Worm (Caenorhabditis elegans) whole organism, L1 larva: ENCODE data around the gene F23H12.10.
A peak's percentile ranks its signal among the peaks of the same experiment; 100 is the strongest.

Experiments used
- C16A3.4 ChIP-seq: fragments of 150-350 bp; optimal IDR thresholded peaks from 2 replicates; lab custom pipeline; 2014; ENCODE audit warnings: missing biosample characterization, missing genetic modification characterization
- C34B4.2 ChIP-seq: sonication (generic microtip); optimal IDR thresholded peaks from 2 replicates; lab custom pipeline; 2017; ENCODE audit warnings: mild to moderate bottlenecking, missing genetic modification characterization, missing compliant biosample characterization
- F16B12.6 ChIP-seq: fragments of 150-350 bp; optimal IDR thresholded peaks from 2 replicates; lab custom pipeline; 2014; ENCODE audit warnings: missing biosample characterization, missing genetic modification characterization
- Y116A8C.19 ChIP-seq: sonication (generic microtip); optimal IDR thresholded peaks from 2 replicates; lab custom pipeline; 2016; ENCODE audit warnings: missing compliant biosample characterization, missing genetic modification characterization, borderline replicate concordance
- aha-1 ChIP-seq: fragments of 150-350 bp; optimal IDR thresholded peaks from 2 replicates; lab custom pipeline; 2014; ENCODE audit warnings: missing biosample characterization, missing genetic modification characterization
- ama-1 ChIP-seq: fragments of 150-350 bp; optimal IDR thresholded peaks from 2 replicates; lab custom pipeline; 2014
- blmp-1 ChIP-seq: fragments of 150-350 bp; optimal IDR thresholded peaks from 2 replicates; lab custom pipeline; 2014; ENCODE audit warnings: missing biosample characterization, missing genetic modification characterization
- ceh-8 ChIP-seq: fragments of 200-800 bp; sonication (Bioruptor generic); optimal IDR thresholded peaks from 2 replicates; lab custom pipeline; 2018; ENCODE audit warnings: mild to moderate bottlenecking, missing genetic modification characterization, moderate library complexity, missing compliant biosample characterization
- ceh-82 ChIP-seq, 3 experiments: fragments of 150-350 bp in 1 of 3; sonication (generic microtip) in 2 of 3; optimal IDR thresholded peaks; 2 replicates each; lab custom pipeline; 2014 to 2017; ENCODE audit warnings: missing biosample characterization in 3 of 3, missing genetic modification characterization in 3 of 3
- ceh-88 ChIP-seq: fragments of 200-800 bp; sonication (Bioruptor generic); IDR thresholded peaks from 2 replicates; pipeline ENCODE4 v1.3.6; 2022; ENCODE audit warnings: missing genetic modification characterization, missing compliant biosample characterization
- ces-1 ChIP-seq: fragments of 150-350 bp; optimal IDR thresholded peaks from 2 replicates; lab custom pipeline; 2014; ENCODE audit warnings: missing biosample characterization, missing genetic modification reagents, missing genetic modification characterization
- dpl-1 ChIP-seq, 3 experiments: fragments of 150-350 bp in 2 of 3; sonication (generic microtip) in 1 of 3; optimal IDR thresholded peaks; 2 replicates each; lab custom pipeline; 2014 to 2017; ENCODE audit warnings: missing biosample characterization in 3 of 3, missing genetic modification characterization in 3 of 3, missing genetic modification reagents in 3 of 3
- dsc-1 ChIP-seq: sonication (generic microtip); optimal IDR thresholded peaks from 2 replicates; lab custom pipeline; 2016; ENCODE audit warnings: mild to moderate bottlenecking, missing genetic modification characterization, missing compliant biosample characterization
- efl-1 ChIP-seq, 4 experiments: fragments of 150-350 bp; optimal IDR thresholded peaks in 3 of 4; peaks in 1 of 4; 1 replicate in 1 of 4; 2 replicates in 3 of 4; lab custom pipeline; 2014; ENCODE audit warnings: missing biosample characterization in 2 of 4, missing genetic modification characterization in 2 of 4, missing genetic modification reagents in 2 of 4
- egl-13 ChIP-seq: sonication (generic microtip); optimal IDR thresholded peaks from 2 replicates; lab custom pipeline; 2016; ENCODE audit warnings: missing genotype, missing genetic modification reagents, missing genetic modification characterization, missing compliant biosample characterization
- elt-2 ChIP-seq: sonication (generic microtip); optimal IDR thresholded peaks from 2 replicates; lab custom pipeline; 2016; ENCODE audit warnings: missing genetic modification characterization, mild to moderate bottlenecking, inconsistent platforms, missing compliant biosample characterization, missing genetic modification reagents
- elt-3 ChIP-seq, 6 experiments: fragments of 150-350 bp in 1 of 6; sonication (generic microtip); optimal IDR thresholded peaks; 2 replicates each; lab custom pipeline; 2017 to 2018; ENCODE audit warnings: missing biosample characterization in 6 of 6, missing genetic modification characterization in 6 of 6, inconsistent platforms in 1 of 6
- fkh-10 ChIP-seq: sonication (generic microtip); optimal IDR thresholded peaks from 2 replicates; lab custom pipeline; 2017; ENCODE audit warnings: missing biosample characterization, missing genetic modification reagents, missing genetic modification characterization
- fkh-8 ChIP-seq: sonication (generic microtip); optimal IDR thresholded peaks from 2 replicates; lab custom pipeline; 2016; ENCODE audit warnings: mild to moderate bottlenecking, missing genetic modification characterization, missing compliant biosample characterization
- hlh-17 ChIP-seq: fragments of 200-800 bp; sonication (Bioruptor generic); optimal IDR thresholded peaks from 2 replicates; lab custom pipeline; 2018; ENCODE audit warnings: missing genetic modification characterization, mild to moderate bottlenecking, missing compliant biosample characterization, moderate library complexity, borderline replicate concordance
- hpl-2 ChIP-seq: fragments of 150-350 bp; optimal IDR thresholded peaks from 2 replicates; lab custom pipeline; 2014; ENCODE audit warnings: missing biosample characterization, missing genetic modification reagents, missing genetic modification characterization
- irx-1 ChIP-seq: sonication (generic microtip); optimal IDR thresholded peaks from 2 replicates; lab custom pipeline; 2016; ENCODE audit warnings: missing genetic modification characterization, missing compliant biosample characterization
- isw-1 ChIP-seq: fragments of 200-800 bp; sonication (Bioruptor generic); IDR thresholded peaks from 2 replicates; pipeline ENCODE4 v1.3.6; 2022; ENCODE audit warnings: missing genetic modification characterization, missing compliant biosample characterization
- jun-1 ChIP-seq: fragments of 150-350 bp; optimal IDR thresholded peaks from 2 replicates; lab custom pipeline; 2014; ENCODE audit warnings: missing biosample characterization, missing genetic modification reagents, missing genetic modification characterization
- lin-35 ChIP-seq, 2 experiments: fragments of 150-350 bp; optimal IDR thresholded peaks; 2 replicates each; lab custom pipeline; 2014; ENCODE audit warnings: missing biosample characterization in 2 of 2, missing genetic modification characterization in 2 of 2, missing genetic modification reagents in 2 of 2
- lsy-2 ChIP-seq, 2 experiments: fragments of 150-350 bp; optimal IDR thresholded peaks; 2 replicates each; lab custom pipeline; 2014; ENCODE audit warnings: missing biosample characterization in 2 of 2, missing genetic modification characterization in 2 of 2
- mdl-1 ChIP-seq, 2 experiments: fragments of 150-350 bp; optimal IDR thresholded peaks; 2 replicates each; lab custom pipeline; 2014 to 2017; ENCODE audit warnings: missing biosample characterization in 2 of 2, missing genetic modification characterization in 2 of 2, inconsistent platforms in 1 of 2
- mef-2 ChIP-seq: fragments of 150-350 bp; optimal IDR thresholded peaks from 2 replicates; lab custom pipeline; 2014; ENCODE audit warnings: missing biosample characterization, missing genetic modification characterization
- nhr-12 ChIP-seq: sonication (generic microtip); optimal IDR thresholded peaks from 2 replicates; lab custom pipeline; 2017; ENCODE audit warnings: missing biosample characterization, missing genetic modification characterization
- nhr-19 ChIP-seq: fragments of 200-800 bp; sonication (Bioruptor generic); conservative IDR thresholded peaks from 2 replicates; pipeline ENCODE4 v1.3.6; 2022; ENCODE audit warnings: missing genetic modification characterization, missing compliant biosample characterization
- nhr-28 ChIP-seq: fragments of 150-350 bp; optimal IDR thresholded peaks from 2 replicates; lab custom pipeline; 2014; ENCODE audit warnings: missing biosample characterization, missing genetic modification characterization
- nhr-71 ChIP-seq: sonication (generic microtip); optimal IDR thresholded peaks from 2 replicates; lab custom pipeline; 2016; ENCODE audit warnings: mild to moderate bottlenecking, missing genetic modification characterization, moderate library complexity, missing compliant biosample characterization
- nhr-76 ChIP-seq: sonication (generic microtip); optimal IDR thresholded peaks from 2 replicates; lab custom pipeline; 2017; ENCODE audit warnings: missing biosample characterization, missing genetic modification characterization
- nhr-84 ChIP-seq: sonication (generic microtip); optimal IDR thresholded peaks from 2 replicates; lab custom pipeline; 2017; ENCODE audit warnings: missing biosample characterization, missing genetic modification characterization
- nhr-85 ChIP-seq: sonication (generic microtip); peaks from one replicate; lab custom pipeline; 2016; ENCODE audit warnings: missing genetic modification characterization, inconsistent platforms, missing compliant biosample characterization
- nhr-90 ChIP-seq: sonication (generic microtip); optimal IDR thresholded peaks from 2 replicates; lab custom pipeline; 2016; ENCODE audit warnings: mild to moderate bottlenecking, missing genetic modification characterization, missing compliant biosample characterization; ENCODE audit not compliant: poor library complexity
- pag-3 ChIP-seq: sonication (generic microtip); optimal IDR thresholded peaks from 2 replicates; lab custom pipeline; 2017; ENCODE audit warnings: missing genetic modification characterization, mild to moderate bottlenecking, missing compliant biosample characterization, antibody characterized with exemption, borderline replicate concordance; ENCODE audit not compliant: insufficient read depth
- pax-3 ChIP-seq: fragments of 200-800 bp; sonication (Bioruptor generic); optimal IDR thresholded peaks from 2 replicates; lab custom pipeline; 2018; ENCODE audit warnings: mild to moderate bottlenecking, missing genetic modification characterization, moderate library complexity, missing compliant biosample characterization
- rnt-1 ChIP-seq: sonication (generic microtip); optimal IDR thresholded peaks from 2 replicates; lab custom pipeline; 2016; ENCODE audit warnings: mild to moderate bottlenecking, missing genetic modification characterization, moderate library complexity, missing compliant biosample characterization
- snu-23 ChIP-seq: sonication (generic microtip); optimal IDR thresholded peaks from 2 replicates; lab custom pipeline; 2016; ENCODE audit warnings: missing genetic modification characterization, missing compliant biosample characterization
- sptf-1 ChIP-seq: fragments of 150-350 bp; optimal IDR thresholded peaks from 2 replicates; lab custom pipeline; 2014; ENCODE audit warnings: missing biosample characterization, missing genetic modification characterization
- sup-37 ChIP-seq: fragments of 200-800 bp; sonication (Bioruptor generic); optimal IDR thresholded peaks from 2 replicates; lab custom pipeline; 2018; ENCODE audit warnings: mild to moderate bottlenecking, missing genetic modification characterization, missing compliant biosample characterization
- tbx-2 ChIP-seq: sonication (generic microtip); optimal IDR thresholded peaks from 2 replicates; lab custom pipeline; 2016; ENCODE audit warnings: missing genetic modification characterization, missing compliant biosample characterization
- unc-86 ChIP-seq: sonication (generic microtip); optimal IDR thresholded peaks from 2 replicates; lab custom pipeline; 2016; ENCODE audit warnings: missing genetic modification characterization, missing compliant biosample characterization
- unc-98 ChIP-seq: fragments of 200-800 bp; sonication (Bioruptor generic); IDR thresholded peaks from 2 replicates; pipeline ENCODE4 v1.3.6; 2022; ENCODE audit warnings: missing genetic modification characterization, missing compliant biosample characterization
- vab-15 ChIP-seq: sonication (generic microtip); optimal IDR thresholded peaks from 2 replicates; lab custom pipeline; 2017; ENCODE audit warnings: missing genotype, mild to moderate bottlenecking, missing genetic modification characterization, missing compliant biosample characterization
- xbp-1 ChIP-seq: sonication (generic microtip); optimal IDR thresholded peaks from 2 replicates; lab custom pipeline; 2016; ENCODE audit warnings: missing genetic modification characterization, missing compliant biosample characterization
- zag-1 ChIP-seq: fragments of 150-350 bp; optimal IDR thresholded peaks from 2 replicates; lab custom pipeline; 2014; ENCODE audit warnings: missing biosample characterization, missing genetic modification characterization
- zip-4 ChIP-seq: fragments of 200-800 bp; sonication (Bioruptor generic); optimal IDR thresholded peaks from 2 replicates; lab custom pipeline; 2018; ENCODE audit warnings: mild to moderate bottlenecking, missing genetic modification characterization, moderate library complexity, missing compliant biosample characterization
- ztf-11 ChIP-seq, 2 experiments: sonication (generic microtip); optimal IDR thresholded peaks; 2 replicates each; lab custom pipeline; 2016 to 2017; ENCODE audit warnings: missing genetic modification characterization in 2 of 2, missing biosample characterization in 1 of 2, missing compliant biosample characterization in 1 of 2
- ztf-4 ChIP-seq: fragments of 150-350 bp; optimal IDR thresholded peaks from 2 replicates; lab custom pipeline; 2014; ENCODE audit warnings: missing biosample characterization, missing genetic modification characterization

The F23H12.10 gene

DNA sequence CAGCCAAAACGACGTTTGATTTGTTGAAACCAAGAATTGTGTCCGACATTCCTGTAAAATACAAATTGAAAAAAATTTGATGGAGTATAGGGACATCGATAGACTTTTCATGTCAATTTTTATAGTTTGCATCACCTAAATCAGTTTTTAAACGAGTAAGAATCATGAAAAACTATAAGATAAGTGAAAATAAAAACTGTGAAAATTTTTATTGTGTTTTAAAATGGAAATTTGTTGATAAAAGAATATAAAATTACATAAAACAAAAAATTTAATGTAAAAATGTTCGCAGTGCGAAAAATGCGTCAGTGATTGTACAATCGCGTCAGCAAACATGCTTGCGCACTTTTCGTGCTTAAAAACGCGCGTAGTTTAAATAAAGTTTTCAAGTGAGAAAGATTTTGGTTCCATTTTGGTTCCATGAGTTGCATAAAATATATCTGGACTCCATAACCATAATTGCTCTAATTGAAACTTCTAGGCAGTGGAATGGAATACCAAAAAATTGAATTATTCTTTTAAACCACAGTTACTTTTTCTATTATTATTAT lies 30.6 kb downstream of the F23H12.10 start, which contains the start of gene tomm-20 (continued):
- TF ChIP-seq tbx-2 (tag; lab: Kevin White, UChicago) (peak; percentile 95), blmp-1 (tag; lab: Kevin White, UChicago) (peak; percentile 87), C34B4.2 (tag; lab: Kevin White, UChicago) (peak; percentile 34), ztf-11 (tag; optimal IDR thresholded peaks at IDR 0.05; lab: Kevin White, UChicago) (peak in 1 of 2 experiments; percentile 79), fkh-10 (GFP tag; lab: Kevin White, UChicago) (peak; percentile 39), nhr-84 (tag; lab: Kevin White, UChicago) (no peak), nhr-85 (tag; lab: Kevin White, UChicago) (peak; percentile 97), ceh-88 (peak; percentile 59; the same call in 1 of the 2 replicates), nhr-28 (tag; lab: Kevin White, UChicago) (no peak), unc-86 (tag; lab: Kevin White, UChicago) (peak; percentile 92), pag-3 (tag; lab: Kevin White, UChicago) (peak; percentile 52), unc-98 (GFP tag; lab: Robert Waterston, UW) (peak; percentile 55; the same call in 1 of the 2 replicates), F16B12.6 (tag; lab: Kevin White, UChicago) (peak; percentile 52), ces-1 (no peak), nhr-90 (tag; lab: Kevin White, UChicago) (peak; percentile 97), nhr-19 (peak; percentile 96), rnt-1 (tag; lab: Kevin White, UChicago) (peak; percentile 96), mef-2 (tag; lab: Kevin White, UChicago) (peak; percentile 59), ceh-8 (GFP tag; lab: Kevin White, UChicago) (peak; percentile 83), xbp-1 (peak; percentile 93), sup-37 (GFP tag; lab: Kevin White, UChicago) (peak; percentile 78), mdl-1 (tag; optimal IDR thresholded peaks at IDR 0.05; lab: Kevin White, UChicago) (peak in 1 of 2 experiments; percentile 78), nhr-12 (tag; lab: Kevin White, UChicago) (no peak), lsy-2 (tag; optimal IDR thresholded peaks at IDR 0.05; lab: Kevin White, UChicago) (peak; percentile 96 to 97), hlh-17 (GFP tag; lab: Kevin White, UChicago) (no peak), zip-4 (GFP tag; lab: Kevin White, UChicago) (peak; percentile 83), ama-1 (peak; percentile 83), isw-1 (GFP tag; lab: Robert Waterston, UW) (peak; percentile 90), dsc-1 (tag; lab: Kevin White, UChicago) (peak; percentile 95), ztf-4 (tag; lab: Kevin White, UChicago) (peak; percentile 87), C16A3.4 (tag; lab: Kevin White, UChicago) (peak; percentile 96), lin-35 (GFP tag; optimal IDR thresholded peaks at IDR 0.05; lab: Kevin White, UChicago) (peak; percentile 99), irx-1 (tag; lab: Kevin White, UChicago) (peak; percentile 89), fkh-8 (tag; lab: Kevin White, UChicago) (peak; percentile 86), ceh-82 (tag; optimal IDR thresholded peaks at IDR 0.05; lab: Kevin White, UChicago) (peak; percentile 93 to 96 (median 94)), nhr-76 (no peak), Y116A8C.19 (no peak), elt-3 (tag; optimal IDR thresholded peaks at IDR 0.05; lab: Kevin White, UChicago) (peak in 3 of 6 experiments; percentile 74 to 94 (median 94)), efl-1 (optimal IDR thresholded peaks at IDR 0.05; lab: Kevin White, UChicago) (peak; percentile 98 to 99), efl-1 (GFP tag; optimal IDR thresholded peaks at IDR 0.05 in 1 of 2; lab: Kevin White, UChicago) (peak; percentile 98 to 100), hpl-2 (GFP tag; lab: Kevin White, UChicago) (peak; percentile 69), aha-1 (tag; lab: Kevin White, UChicago) (peak; percentile 69), dpl-1 (GFP tag; optimal IDR thresholded peaks at IDR 0.05; lab: Kevin White, UChicago) (peak; percentile 98 to 99 (median 99)), snu-23 (peak; percentile 96), elt-2 (tag; lab: Kevin White, UChicago) (peak; percentile 72), sptf-1 (no peak), zag-1 (tag; lab: Kevin White, UChicago) (peak; percentile 68), egl-13 (tag; lab: Kevin White, UChicago) (peak; percentile 91), jun-1 (tag; lab: Kevin White, UChicago) (peak; percentile 85), nhr-71 (tag; lab: Kevin White, UChicago) (peak; percentile 97), vab-15 (tag; lab: Kevin White, UChicago) (peak; percentile 58), pax-3 (peak; percentile 95)
